Worm (Caenorhabditis elegans): ENCODE data around the gene T05C12.9.

- TF ChIP-seq ama-1 (optimal IDR thresholded peaks at IDR 0.05) (no peak), flt-1 (GFP tag; IDR thresholded peaks at IDR 0.05) (no peak), tra-4 (tag; optimal IDR thresholded peaks at IDR 0.05) (no peak), sea-1 (GFP tag; conservative IDR thresholded peaks at IDR 0.05) (no peak), B0310.2 (tag; optimal IDR thresholded peaks at IDR 0.05) (no peak), scrt-1 (GFP tag; IDR thresholded peaks at IDR 0.05) (no peak), pes-1 (GFP tag; IDR thresholded peaks at IDR 0.05) (no peak), ceh-13 (GFP tag; optimal IDR thresholded peaks at IDR 0.05) (no peak)
Measured at ce11 chrII:8180281-8180680, 12.7 kb downstream of the T05C12.9 start, which contains the start of gene T05C12.4.

All from whole organism, early embryonic.